Worm (Caenorhabditis elegans) whole organism, L2 larva: ENCODE results near the gene mog-1.

Source experiments
- F13H6.1 ChIP-seq: sonication (generic microtip); optimal IDR thresholded peaks from 2 replicates; lab custom pipeline; 2016; ENCODE audit warnings: missing genetic modification characterization, missing compliant biosample characterization
- R02D3.7 ChIP-seq: fragments of 150-350 bp; optimal IDR thresholded peaks from 2 replicates; lab custom pipeline; 2014; ENCODE audit warnings: missing biosample characterization, missing genetic modification characterization
- Y55F3AM.14 ChIP-seq: fragments of 200-800 bp; sonication (Bioruptor generic); optimal IDR thresholded peaks from 2 replicates; lab custom pipeline; 2018; ENCODE audit warnings: mild to moderate bottlenecking, missing genetic modification characterization, missing compliant biosample characterization
- ZK546.5 ChIP-seq: sonication (generic microtip); optimal IDR thresholded peaks from 2 replicates; lab custom pipeline; 2017; ENCODE audit warnings: missing biosample characterization, missing genetic modification characterization
- alr-1 ChIP-seq: fragments of 150-350 bp; optimal IDR thresholded peaks from 2 replicates; lab custom pipeline; 2014; ENCODE audit warnings: missing biosample characterization, missing genetic modification characterization
- aly-2 ChIP-seq: fragments of 150-350 bp; optimal IDR thresholded peaks from 2 replicates; lab custom pipeline; 2014; ENCODE audit warnings: missing biosample characterization, missing genetic modification characterization
- ceh-16 ChIP-seq: fragments of 150-350 bp; optimal IDR thresholded peaks from 2 replicates; lab custom pipeline; 2014; ENCODE audit warnings: missing biosample characterization, missing genetic modification characterization
- ceh-82 ChIP-seq: fragments of 150-350 bp; optimal IDR thresholded peaks from 2 replicates; lab custom pipeline; 2014; ENCODE audit warnings: missing biosample characterization, missing genetic modification characterization
- crh-2 ChIP-seq: sonication (generic microtip); optimal IDR thresholded peaks from 2 replicates; lab custom pipeline; 2017; ENCODE audit warnings: missing biosample characterization, missing genetic modification characterization
- dmd-4 ChIP-seq: sonication (generic microtip); optimal IDR thresholded peaks from 2 replicates; lab custom pipeline; 2017; ENCODE audit warnings: missing biosample characterization, missing genetic modification characterization
- egl-27 ChIP-seq: sonication (generic microtip); optimal IDR thresholded peaks from 3 replicates; lab custom pipeline; 2017; ENCODE audit warnings: missing biosample characterization, missing genetic modification reagents, missing genetic modification characterization
- elt-1 ChIP-seq: fragments of 150-350 bp; optimal IDR thresholded peaks from 2 replicates; lab custom pipeline; 2014; ENCODE audit warnings: missing biosample characterization, missing genetic modification characterization
- elt-3 ChIP-seq: sonication (generic microtip); optimal IDR thresholded peaks from 2 replicates; lab custom pipeline; 2017; ENCODE audit warnings: missing biosample characterization, missing genetic modification characterization
- fos-1 ChIP-seq: fragments of 150-350 bp; optimal IDR thresholded peaks from 2 replicates; lab custom pipeline; 2014; ENCODE audit warnings: missing biosample characterization, missing genetic modification characterization
- gmeb-1 ChIP-seq: fragments of 150-350 bp; optimal IDR thresholded peaks from 2 replicates; lab custom pipeline; 2014; ENCODE audit warnings: missing biosample characterization, missing genetic modification characterization
- lin-13 ChIP-seq: fragments of 150-350 bp; optimal IDR thresholded peaks from 2 replicates; lab custom pipeline; 2014; ENCODE audit warnings: missing biosample characterization, missing genetic modification reagents, missing genetic modification characterization
- lsy-2 ChIP-seq, 2 experiments: fragments of 150-350 bp in 1 of 2; sonication (generic microtip) in 1 of 2; optimal IDR thresholded peaks; 2 replicates each; lab custom pipeline; 2014 to 2017; ENCODE audit warnings: missing biosample characterization in 2 of 2, missing genetic modification characterization in 2 of 2
- mbf-1 ChIP-seq: sonication (generic microtip); optimal IDR thresholded peaks from 2 replicates; lab custom pipeline; 2017; ENCODE audit warnings: missing biosample characterization, missing genetic modification characterization
- mdl-1 ChIP-seq, 2 experiments: fragments of 150-350 bp in 1 of 2; sonication (generic microtip) in 1 of 2; optimal IDR thresholded peaks; 2 replicates each; lab custom pipeline; 2017; ENCODE audit warnings: missing biosample characterization in 2 of 2, missing genetic modification characterization in 2 of 2
- nhr-10 ChIP-seq: sonication (generic microtip); optimal IDR thresholded peaks from 2 replicates; lab custom pipeline; 2017; ENCODE audit warnings: missing biosample characterization, missing genetic modification characterization
- nhr-11 ChIP-seq: fragments of 150-350 bp; optimal IDR thresholded peaks from 2 replicates; lab custom pipeline; 2014; ENCODE audit warnings: missing biosample characterization, missing genetic modification characterization
- nhr-21 ChIP-seq: fragments of 150-350 bp; optimal IDR thresholded peaks from 2 replicates; lab custom pipeline; 2014; ENCODE audit warnings: missing biosample characterization, missing genetic modification characterization
- nhr-23 ChIP-seq: fragments of 150-350 bp; optimal IDR thresholded peaks from 2 replicates; lab custom pipeline; 2014; ENCODE audit warnings: missing biosample characterization, missing genetic modification reagents, missing genetic modification characterization
- nhr-237 ChIP-seq: fragments of 150-350 bp; optimal IDR thresholded peaks from 2 replicates; lab custom pipeline; 2014; ENCODE audit warnings: missing biosample characterization, missing genetic modification characterization
- nhr-25 ChIP-seq: fragments of 150-350 bp; sonication (generic microtip); optimal IDR thresholded peaks from 3 replicates; lab custom pipeline; 2014; ENCODE audit warnings: missing biosample characterization, missing genetic modification characterization
- nhr-6 ChIP-seq: fragments of 150-350 bp; optimal IDR thresholded peaks from 2 replicates; lab custom pipeline; 2014; ENCODE audit warnings: missing biosample characterization, missing genetic modification characterization
- nhr-77 ChIP-seq: fragments of 150-350 bp; optimal IDR thresholded peaks from 2 replicates; lab custom pipeline; 2014; ENCODE audit warnings: missing biosample characterization, missing genetic modification characterization
- skn-1 ChIP-seq: sonication (generic microtip); optimal IDR thresholded peaks from 2 replicates; lab custom pipeline; 2017; ENCODE audit warnings: missing biosample characterization, missing genetic modification characterization
- sma-3 ChIP-seq: sonication (generic microtip); optimal IDR thresholded peaks from 2 replicates; lab custom pipeline; 2016; ENCODE audit warnings: missing genetic modification reagents, missing genetic modification characterization, missing compliant biosample characterization
- sma-9 ChIP-seq, 2 experiments: fragments of 150-350 bp in 1 of 2; sonication (generic microtip) in 1 of 2; optimal IDR thresholded peaks; 2 replicates each; lab custom pipeline; 2014 to 2016; ENCODE audit warnings: missing genetic modification characterization in 2 of 2, mild to moderate bottlenecking in 1 of 2, missing biosample characterization in 1 of 2, missing compliant biosample characterization in 1 of 2, missing genetic modification reagents in 1 of 2, moderate library complexity in 1 of 2
- snpc-4 ChIP-seq: fragments of 150-350 bp; optimal IDR thresholded peaks from 2 replicates; lab custom pipeline; 2014; ENCODE audit warnings: missing biosample characterization, missing genetic modification characterization
- unc-39 ChIP-seq: fragments of 150-350 bp; optimal IDR thresholded peaks from 2 replicates; lab custom pipeline; 2014; ENCODE audit warnings: missing biosample characterization, missing genetic modification characterization
- unc-62 ChIP-seq: fragments of 150-350 bp; optimal IDR thresholded peaks from 2 replicates; lab custom pipeline; 2014; ENCODE audit warnings: missing biosample characterization, missing genetic modification reagents, missing genetic modification characterization
- zag-1 ChIP-seq: fragments of 150-350 bp; optimal IDR thresholded peaks from 2 replicates; lab custom pipeline; 2014; ENCODE audit warnings: missing biosample characterization, missing genetic modification characterization
- ztf-1 ChIP-seq: fragments of 200-800 bp; sonication (Bioruptor generic); conservative IDR thresholded peaks from 2 replicates; pipeline ENCODE4 v1.3.6; 2022; ENCODE audit warnings: missing genetic modification characterization, missing compliant biosample characterization
- ztf-11 ChIP-seq: sonication (generic microtip); optimal IDR thresholded peaks from 2 replicates; lab custom pipeline; 2017; ENCODE audit warnings: missing biosample characterization, missing genetic modification characterization
- ztf-4 ChIP-seq: fragments of 150-350 bp; optimal IDR thresholded peaks from 2 replicates; lab custom pipeline; 2014; ENCODE audit warnings: missing biosample characterization, missing genetic modification characterization

Gene mog-1

ce11 chrIII:9928777-9929176, 27.2 kb downstream of the mog-1 start, which contains the start of gene ttr-1:
TSS of gene ttr-1 (plus strand) at chrIII:9929077.
- TF ChIP-seq dmd-4 (tag; lab: Kevin White, UChicago) (no peak), snpc-4 (no peak), nhr-11 (tag; lab: Kevin White, UChicago) (no peak), F13H6.1 (no peak), unc-62 (GFP tag; lab: Kevin White, UChicago) (no peak), ztf-11 (tag; lab: Kevin White, UChicago) (no peak), nhr-25 (no peak), elt-1 (no peak), lsy-2 (tag; optimal IDR thresholded peaks at IDR 0.05; lab: Kevin White, UChicago) (no peak), zag-1 (no peak), sma-9 (GFP tag; optimal IDR thresholded peaks at IDR 0.05; lab: Kevin White, UChicago) (no peak), sma-9 (tag; optimal IDR thresholded peaks at IDR 0.05; lab: Kevin White, UChicago) (no peak), fos-1 (tag; lab: Kevin White, UChicago) (no peak), Y55F3AM.14 (GFP tag; lab: Kevin White, UChicago) (no peak), nhr-21 (tag; lab: Kevin White, UChicago) (no peak), R02D3.7 (no peak), ceh-82 (tag; lab: Kevin White, UChicago) (no peak), ceh-16 (tag; lab: Kevin White, UChicago) (no peak), egl-27 (no peak)

- no peak for TF ChIP-seq sma-9 (GFP tag; optimal IDR thresholded peaks at IDR 0.05; lab: Kevin White, UChicago)
- TF ChIP-seq sma-9 (tag; optimal IDR thresholded peaks at IDR 0.05; lab: Kevin White, UChicago): no peak
- TF ChIP-seq nhr-21 (tag; lab: Kevin White, UChicago): no peak
- TF ChIP-seq crh-2 (tag; lab: Kevin White, UChicago): peak; percentile 27
- TF ChIP-seq nhr-77 (tag; lab: Kevin White, UChicago): no peak
- TF ChIP-seq fos-1 (tag; lab: Kevin White, UChicago): peak; percentile 54
- TF ChIP-seq ztf-1 (GFP tag; lab: Robert Waterston, UW): no peak
- peak; percentile 67 for TF ChIP-seq nhr-25
Observed at ce11 chrIII:9927378-9927777, 28.6 kb downstream of the mog-1 start, which contains the start of gene ttr-2. TSS of gene ttr-2 (plus strand) at chrIII:9927769.

DNA sequence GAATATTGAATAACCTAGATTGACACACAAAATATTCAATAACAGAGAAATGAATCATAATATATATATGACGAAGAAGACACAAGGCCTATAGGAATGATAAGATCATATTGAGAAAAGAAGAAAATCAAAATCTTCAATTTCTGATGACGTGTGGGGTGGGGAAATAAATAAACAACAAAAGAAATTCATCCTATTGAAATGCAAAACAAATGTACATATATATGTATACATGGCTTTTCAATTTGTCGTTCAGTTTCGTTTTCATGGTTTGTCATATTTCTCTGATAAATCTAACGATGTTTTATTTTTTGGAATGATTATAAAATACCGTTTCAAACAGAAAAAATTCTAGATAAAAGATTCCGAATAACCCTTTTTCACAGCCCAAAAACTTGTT, 29.4 kb downstream of the mog-1 start, which contains the start of gene ttr-3:
Gene ttr-3, minus strand, starts transcription at position 101 of the 400 bp plus-strand sequence.
- TF ChIP-seq nhr-237 (tag; lab: Kevin White, UChicago): no peak
- peak; percentile 1 for TF ChIP-seq sma-3 (GFP tag; lab: Kevin White, UChicago)
- TF ChIP-seq gmeb-1 (tag; lab: Kevin White, UChicago): no peak
- TF ChIP-seq aly-2 (tag; lab: Kevin White, UChicago): no peak
- TF ChIP-seq nhr-10 (tag; lab: Kevin White, UChicago): no peak
- TF ChIP-seq ZK546.5: no peak
- no peak for TF ChIP-seq dmd-4 (tag; lab: Kevin White, UChicago)
- TF ChIP-seq skn-1: no peak

DNA sequence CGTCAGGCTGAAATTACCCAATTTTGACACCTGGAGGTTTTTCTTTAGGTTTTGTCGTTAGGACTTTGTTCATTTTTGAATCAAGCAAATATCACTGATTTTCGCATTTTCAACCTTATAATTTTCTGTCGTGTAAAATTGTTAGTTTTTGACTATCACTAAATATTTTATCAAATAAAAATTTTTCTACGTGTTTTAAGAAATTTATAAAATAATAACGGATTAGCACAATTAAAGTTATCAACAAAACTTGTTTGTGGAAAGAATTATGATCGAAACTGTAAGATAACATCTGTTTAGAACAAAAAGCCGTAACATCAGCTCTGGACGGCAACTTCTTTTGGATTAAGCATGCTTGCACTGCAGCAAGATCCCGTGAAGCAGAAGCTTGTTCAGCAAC, 33.1 kb downstream of the mog-1 start, which contains the start of gene cbp-2:
Gene cbp-2, plus strand, starts transcription at position 301 of the 400 bp plus-strand sequence.
- TF ChIP-seq elt-3 (tag; lab: Kevin White, UChicago) (no peak), nhr-10 (tag; lab: Kevin White, UChicago) (no peak), ztf-4 (tag; lab: Kevin White, UChicago) (no peak), ceh-16 (tag; lab: Kevin White, UChicago) (no peak), ZK546.5 (no peak), skn-1 (no peak), nhr-25 (no peak)
- TF ChIP-seq, all 48 proteins: peak for 0

- no peak for TF ChIP-seq nhr-77 (tag; lab: Kevin White, UChicago)
- TF ChIP-seq R02D3.7: no peak
- peak; percentile 66 for TF ChIP-seq fos-1 (tag; lab: Kevin White, UChicago)
- TF ChIP-seq gmeb-1 (tag; lab: Kevin White, UChicago): peak; percentile 17
- TF ChIP-seq ceh-16 (tag; lab: Kevin White, UChicago): no peak
- TF ChIP-seq lsy-2 (tag; optimal IDR thresholded peaks at IDR 0.05; lab: Kevin White, UChicago): no peak
- TF ChIP-seq ztf-1 (GFP tag; lab: Robert Waterston, UW): no peak
- no peak for TF ChIP-seq alr-1 (tag; lab: Kevin White, UChicago)
Observed at ce11 chrIII:9922310-9922709, 33.7 kb downstream of the mog-1 start.

ce11 chrIII:9920764-9921163, 35.3 kb downstream of the mog-1 start, which contains the start of gene F40F12.3:
TSS of gene F40F12.3 (minus strand) at chrIII:9920864.
- TF ChIP-seq mdl-1 (tag; optimal IDR thresholded peaks at IDR 0.05; lab: Kevin White, UChicago) (no peak), nhr-21 (tag; lab: Kevin White, UChicago) (no peak), sma-3 (GFP tag; lab: Kevin White, UChicago) (no peak), mbf-1 (tag; lab: Kevin White, UChicago) (no peak), lin-13 (GFP tag; lab: Kevin White, UChicago) (no peak), dmd-4 (tag; lab: Kevin White, UChicago) (no peak), ceh-82 (tag; lab: Kevin White, UChicago) (no peak), nhr-23 (tag; lab: Kevin White, UChicago) (no peak), ztf-1 (GFP tag; lab: Robert Waterston, UW) (no peak), unc-39 (tag; lab: Kevin White, UChicago) (no peak), nhr-77 (tag; lab: Kevin White, UChicago) (no peak), nhr-10 (tag; lab: Kevin White, UChicago) (no peak), R02D3.7 (no peak), crh-2 (tag; lab: Kevin White, UChicago) (no peak), nhr-6 (no peak), elt-3 (tag; lab: Kevin White, UChicago) (no peak), nhr-25 (no peak), egl-27 (no peak)
